Fruit fly (Drosophila melanogaster) whole organism, pupa: ENCODE results near the gene CG43897.

ENCODE experiments used
- CG14655 ChIP-seq: fragments of 200-800 bp; sonication (Bioruptor generic); optimal IDR thresholded peaks from 3 replicates; lab custom pipeline; 2017; ENCODE audit warnings: mild to moderate bottlenecking, missing biosample characterization, missing genetic modification reagents, missing genetic modification characterization
- CG15710 ChIP-seq: fragments of 200-800 bp; sonication (Bioruptor generic); optimal IDR thresholded peaks from 2 replicates; lab custom pipeline; 2018; ENCODE audit warnings: missing biosample characterization, mild to moderate bottlenecking, missing genetic modification characterization, moderate library complexity
- CG34367 ChIP-seq: fragments of 200-800 bp; sonication (Bioruptor generic); optimal IDR thresholded peaks from 2 replicates; lab custom pipeline; 2018; ENCODE audit warnings: missing biosample characterization, mild to moderate bottlenecking, missing genetic modification characterization
- CG8159 ChIP-seq: fragments of 200-800 bp; sonication (Bioruptor generic); optimal IDR thresholded peaks from 3 replicates; lab custom pipeline; 2018; ENCODE audit warnings: missing biosample characterization, mild to moderate bottlenecking, missing genetic modification characterization, moderate library complexity
- D1 ChIP-seq: fragments of 200-800 bp; sonication (Bioruptor generic); optimal IDR thresholded peaks from 2 replicates; lab custom pipeline; 2018; ENCODE audit warnings: missing biosample characterization, mild to moderate bottlenecking, missing genetic modification characterization, moderate library complexity
- Ets98B ChIP-seq: fragments of 200-800 bp; sonication (Bioruptor generic); IDR thresholded peaks from 2 replicates; pipeline ENCODE4 v1.3.6; 2022; ENCODE audit warnings: missing biosample characterization, missing genetic modification characterization
- Pif1A ChIP-seq: fragments of 200-800 bp; sonication (Bioruptor generic); optimal IDR thresholded peaks from 3 replicates; lab custom pipeline; 2016; ENCODE audit warnings: missing biosample characterization, missing genetic modification characterization
- Pif1B ChIP-seq: fragments of 200-800 bp; sonication (Bioruptor generic); optimal IDR thresholded peaks from 3 replicates; lab custom pipeline; 2016; ENCODE audit warnings: missing biosample characterization, missing genetic modification characterization
- fd96Ca ChIP-seq: fragments of 200-800 bp; sonication (Bioruptor generic); IDR thresholded peaks from 3 replicates; pipeline ENCODE4 v1.3.6; 2022; ENCODE audit warnings: missing biosample characterization, missing genetic modification characterization
- rn ChIP-seq: fragments of 200-800 bp; sonication (Bioruptor generic); IDR thresholded peaks from 2 replicates; pipeline ENCODE4 v1.3.6; 2022; ENCODE audit warnings: missing biosample characterization, missing genetic modification characterization

DNA sequence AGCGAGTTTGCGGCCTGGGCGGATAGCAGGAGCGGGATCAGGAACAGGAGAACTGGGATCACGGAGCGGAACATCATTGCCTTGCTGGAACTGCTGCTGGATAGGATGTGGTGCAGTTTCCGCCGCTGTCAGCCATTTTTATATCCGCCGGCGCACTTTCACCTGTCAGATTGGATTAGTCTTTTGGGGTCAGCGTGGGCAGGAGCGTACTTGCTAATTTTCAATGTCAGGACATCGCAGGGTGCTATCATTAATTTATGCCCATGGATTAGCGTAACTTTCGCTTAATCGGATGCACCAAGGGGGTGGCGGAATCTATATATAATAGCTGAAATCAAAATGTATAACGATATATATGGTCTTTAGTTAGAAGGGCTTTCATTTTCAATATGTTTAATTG lies 10.2 kb downstream of the CG43897 start, which contains the start of gene Ilp5:
- TF ChIP-seq CG34367 (no peak), Pif1B (no peak), Ets98B (GFP tag; lab: Robert Waterston, UW) (no peak), Pif1A (no peak), CG8159 (no peak), rn (no peak), CG15710 (tag; lab: Kevin White, UChicago) (no peak), fd96Ca (GFP tag; lab: Robert Waterston, UW) (no peak), D1 (tag; lab: Kevin White, UChicago) (no peak), CG14655 (GFP tag; lab: Kevin White, UChicago) (no peak)
